Fruit fly (Drosophila melanogaster): ENCODE results near the gene CG14395.

DNA sequence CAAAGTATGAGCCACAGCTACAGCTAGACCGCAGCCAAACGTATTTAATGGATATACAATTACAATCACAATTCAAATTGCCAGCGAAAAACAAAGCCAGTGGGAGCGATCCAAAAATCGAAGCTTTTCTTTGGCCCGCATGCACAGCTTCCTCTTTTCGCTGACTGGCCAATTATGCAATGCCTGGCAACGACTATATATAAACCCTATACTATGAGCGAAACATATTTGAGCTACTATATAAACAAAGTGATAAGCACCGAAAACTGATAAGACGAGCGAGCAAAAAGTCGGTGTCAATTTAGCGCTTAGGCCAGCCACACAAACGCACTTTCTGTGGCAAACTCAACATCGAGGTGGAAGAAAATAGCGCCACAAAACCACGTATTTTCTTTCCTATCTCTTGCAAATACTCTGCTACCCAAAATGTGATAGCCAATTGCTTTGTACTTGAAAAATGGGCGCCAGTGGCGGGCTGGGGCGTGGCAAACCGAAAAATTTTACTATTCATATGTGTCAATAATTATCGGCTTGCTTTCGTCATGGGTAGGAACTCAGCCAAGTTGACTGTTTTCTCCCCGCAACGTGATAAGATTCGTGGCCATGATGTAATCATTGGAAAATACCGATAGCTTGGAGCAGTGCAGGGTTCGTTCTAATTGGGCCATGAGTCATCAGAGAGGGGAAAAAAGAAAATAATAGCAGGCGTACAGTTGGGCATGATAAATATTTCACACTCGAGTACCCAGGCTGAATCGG is 37.2 kb downstream of the CG14395 start:
- TF ChIP-seq CTCF (optimal IDR thresholded peaks at IDR 0.05), result no peak
- TF ChIP-seq CG8478 (optimal IDR thresholded peaks at IDR 0.05), result no peak

All from S2 (cell line).